Worm (Caenorhabditis elegans): Measurements from ENCODE around the gene lge-1.

The lge-1 gene

ce11 chrX:10963453-10964046 lies 2.8 kb upstream of the lge-1 start, which contains the start of gene nas-10:
Gene nas-10 (minus strand): TSS chrX:10963503.
- TF ChIP-seq sma-9 (GFP tag; optimal IDR thresholded peaks at IDR 0.05) = peak; percentile 75
- TF ChIP-seq sma-9 (tag; optimal IDR thresholded peaks at IDR 0.05) = no peak
- TF ChIP-seq sem-4 (tag; optimal IDR thresholded peaks at IDR 0.05) = no peak
- TF ChIP-seq lsy-2 (tag; optimal IDR thresholded peaks at IDR 0.05) = peak in 1 of 2 experiments; percentile 19
- peak; percentile 29 for TF ChIP-seq unc-55 (GFP tag; optimal IDR thresholded peaks at IDR 0.05)
- TF ChIP-seq skn-1 (tag; optimal IDR thresholded peaks at IDR 0.05) = peak; percentile 8
- TF ChIP-seq fos-1 (tag; optimal IDR thresholded peaks at IDR 0.05) = peak; percentile 46
- TF ChIP-seq elt-1 (tag; optimal IDR thresholded peaks at IDR 0.05) = no peak
- no peak for TF ChIP-seq ztf-4 (tag; optimal IDR thresholded peaks at IDR 0.05)
- TF ChIP-seq ztf-1 (GFP tag; conservative IDR thresholded peaks at IDR 0.05) = no peak
- peak; percentile 56 for TF ChIP-seq Y55F3AM.14 (GFP tag; optimal IDR thresholded peaks at IDR 0.05)
- no peak for TF ChIP-seq aly-2 (tag; optimal IDR thresholded peaks at IDR 0.05)
- TF ChIP-seq nhr-11 (tag; optimal IDR thresholded peaks at IDR 0.05) = no peak
- TF ChIP-seq lin-13 (GFP tag; optimal IDR thresholded peaks at IDR 0.05) = peak; percentile 39
- TF ChIP-seq nhr-25 (tag; optimal IDR thresholded peaks at IDR 0.05) = no peak
- no peak for TF ChIP-seq nhr-77 (tag; optimal IDR thresholded peaks at IDR 0.05)
- no peak for TF ChIP-seq ZK546.5 (tag; optimal IDR thresholded peaks at IDR 0.05)
- TF ChIP-seq mdl-1 (tag; optimal IDR thresholded peaks at IDR 0.05) = peak in 1 of 2 experiments; percentile 4
- no peak for TF ChIP-seq peb-1 (tag; optimal IDR thresholded peaks at IDR 0.05)
- TF ChIP-seq R02D3.7 (tag; optimal IDR thresholded peaks at IDR 0.05) = no peak
- TF ChIP-seq dmd-4 (tag; optimal IDR thresholded peaks at IDR 0.05) = no peak
- peak; percentile 61 for TF ChIP-seq F13H6.1 (tag; optimal IDR thresholded peaks at IDR 0.05)
- no peak for TF ChIP-seq nhr-23 (tag; optimal IDR thresholded peaks at IDR 0.05)
- TF ChIP-seq nhr-129 (tag; optimal IDR thresholded peaks at IDR 0.05) = peak; percentile 67
- TF ChIP-seq lin-39 (tag; optimal IDR thresholded peaks at IDR 0.05) = no peak
- TF ChIP-seq crh-2 (tag; optimal IDR thresholded peaks at IDR 0.05) = peak; percentile 66
- TF ChIP-seq zag-1 (tag; optimal IDR thresholded peaks at IDR 0.05) = peak; percentile 19
- peak; percentile 1 for TF ChIP-seq blmp-1 (tag; optimal IDR thresholded peaks at IDR 0.05; ENCODE audit: insufficient read depth)
- no peak for TF ChIP-seq unc-62 (GFP tag; optimal IDR thresholded peaks at IDR 0.05)
- peak; percentile 67 for TF ChIP-seq sma-3 (GFP tag; optimal IDR thresholded peaks at IDR 0.05)
- TF ChIP-seq ceh-82 (tag; optimal IDR thresholded peaks at IDR 0.05) = no peak
- TF ChIP-seq ama-1 (optimal IDR thresholded peaks at IDR 0.05) = no peak
- no peak for TF ChIP-seq C34F6.9 (tag; optimal IDR thresholded peaks at IDR 0.05)
- no peak for TF ChIP-seq elt-3 (tag; optimal IDR thresholded peaks at IDR 0.05)
- TF ChIP-seq nhr-12 (tag; optimal IDR thresholded peaks at IDR 0.05) = no peak
- TF ChIP-seq nhr-21 (tag; optimal IDR thresholded peaks at IDR 0.05) = peak; percentile 59

ce11 chrX:10965508-10965907 lies 843 bp upstream of the lge-1 start:
- no peak for TF ChIP-seq ztf-11 (tag; optimal IDR thresholded peaks at IDR 0.05)
- no peak for TF ChIP-seq sma-3 (GFP tag; optimal IDR thresholded peaks at IDR 0.05)
- no peak for TF ChIP-seq nhr-129 (tag; optimal IDR thresholded peaks at IDR 0.05)
- no peak for TF ChIP-seq alr-1 (tag; optimal IDR thresholded peaks at IDR 0.05)
- TF ChIP-seq F13H6.1 (tag; optimal IDR thresholded peaks at IDR 0.05) = no peak
- no peak for TF ChIP-seq lin-11 (tag; optimal IDR thresholded peaks at IDR 0.05)
- no peak for TF ChIP-seq ceh-82 (tag; optimal IDR thresholded peaks at IDR 0.05)

ce11 chrX:10967698-10968097 lies 1.3 kb downstream of the lge-1 start, which contains the start of gene K09C8.9:
Gene K09C8.9 (minus strand): TSS chrX:10967798.
- TF ChIP-seq nhr-237 (tag; optimal IDR thresholded peaks at IDR 0.05) (no peak), nhr-21 (tag; optimal IDR thresholded peaks at IDR 0.05) (no peak), C34F6.9 (tag; optimal IDR thresholded peaks at IDR 0.05) (no peak), sem-4 (tag; optimal IDR thresholded peaks at IDR 0.05) (no peak), ceh-16 (tag; optimal IDR thresholded peaks at IDR 0.05) (no peak), Y55F3AM.14 (GFP tag; optimal IDR thresholded peaks at IDR 0.05) (no peak), R02D3.7 (tag; optimal IDR thresholded peaks at IDR 0.05) (no peak), nhr-11 (tag; optimal IDR thresholded peaks at IDR 0.05) (no peak), alr-1 (tag; optimal IDR thresholded peaks at IDR 0.05) (no peak), unc-62 (GFP tag; optimal IDR thresholded peaks at IDR 0.05) (no peak), lin-39 (tag; optimal IDR thresholded peaks at IDR 0.05) (no peak), aly-2 (tag; optimal IDR thresholded peaks at IDR 0.05) (no peak), nhr-77 (tag; optimal IDR thresholded peaks at IDR 0.05) (no peak), sma-9 (GFP tag; optimal IDR thresholded peaks at IDR 0.05) (no peak), sma-9 (tag; optimal IDR thresholded peaks at IDR 0.05) (no peak), nhr-6 (tag; optimal IDR thresholded peaks at IDR 0.05) (no peak), elt-3 (tag; optimal IDR thresholded peaks at IDR 0.05) (no peak), skn-1 (tag; optimal IDR thresholded peaks at IDR 0.05) (no peak), ceh-82 (tag; optimal IDR thresholded peaks at IDR 0.05) (no peak)

All from whole organism, L2 larva.